Worm (Caenorhabditis elegans): ENCODE data around the gene F11E6.8.

Gene F11E6.8

DNA sequence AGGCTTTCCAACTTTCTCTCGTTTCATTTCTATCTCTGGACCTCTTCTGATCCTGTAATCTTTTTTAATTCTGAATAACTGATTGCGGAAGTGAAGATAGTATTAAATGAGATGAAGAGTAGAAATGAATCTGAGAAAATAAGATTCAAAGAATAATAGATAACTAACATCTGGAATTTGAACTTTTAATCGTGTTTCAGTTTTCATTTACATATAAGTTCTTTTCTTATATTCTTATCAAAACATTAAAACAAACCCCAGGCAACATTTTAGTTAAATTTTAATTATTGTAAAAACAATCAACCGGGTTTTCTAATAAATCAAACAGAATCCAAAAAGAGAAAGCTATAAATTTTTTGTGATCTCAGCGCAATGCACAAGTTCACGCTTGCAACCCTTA is 2.9 kb upstream of the F11E6.8 start:
- TF ChIP-seq ham-2 (GFP tag; optimal IDR thresholded peaks at IDR 0.05) = peak; percentile 37
- TF ChIP-seq sptf-1 (tag; optimal IDR thresholded peaks at IDR 0.05) = no peak
- peak; percentile 1 for TF ChIP-seq blmp-1 (tag; optimal IDR thresholded peaks at IDR 0.05)

- no peak for TF ChIP-seq nhr-76 (tag; optimal IDR thresholded peaks at IDR 0.05)
- no peak for TF ChIP-seq unc-62 (GFP tag; optimal IDR thresholded peaks at IDR 0.05)
- TF ChIP-seq mls-2 (tag; optimal IDR thresholded peaks at IDR 0.05) = no peak
- no peak for TF ChIP-seq sptf-1 (tag; optimal IDR thresholded peaks at IDR 0.05)
Measured at ce11 chrIV:17448319-17448718, 2.0 kb downstream of the F11E6.8 start.

DNA sequence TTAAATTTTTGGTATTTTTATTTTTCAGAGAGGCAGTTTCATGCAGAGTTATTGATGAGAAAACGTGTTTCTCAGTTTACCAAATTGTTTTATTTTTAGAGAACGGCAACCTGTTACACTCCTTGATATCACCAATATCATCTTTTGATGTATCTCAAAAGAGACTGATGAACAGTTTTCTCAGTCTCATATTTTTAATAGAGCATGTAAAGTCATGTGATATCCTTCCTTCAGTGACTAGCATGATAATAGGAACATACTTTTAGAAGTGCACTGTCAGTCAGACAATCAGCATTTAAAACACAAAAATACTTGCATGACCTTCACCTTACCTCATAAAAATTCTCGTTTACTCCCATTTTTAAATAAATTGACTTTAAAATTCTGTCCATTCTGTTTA is 7.8 kb downstream of the F11E6.8 start, which contains the start of gene F11E6.11:
Gene F11E6.11, plus strand, starts transcription at position 325 of the 400 bp plus-strand sequence.
- TF ChIP-seq ceh-43 (GFP tag; optimal IDR thresholded peaks at IDR 0.05) (no peak), snpc-4 (tag; optimal IDR thresholded peaks at IDR 0.05) (no peak), nhr-76 (tag; optimal IDR thresholded peaks at IDR 0.05) (no peak)

DNA sequence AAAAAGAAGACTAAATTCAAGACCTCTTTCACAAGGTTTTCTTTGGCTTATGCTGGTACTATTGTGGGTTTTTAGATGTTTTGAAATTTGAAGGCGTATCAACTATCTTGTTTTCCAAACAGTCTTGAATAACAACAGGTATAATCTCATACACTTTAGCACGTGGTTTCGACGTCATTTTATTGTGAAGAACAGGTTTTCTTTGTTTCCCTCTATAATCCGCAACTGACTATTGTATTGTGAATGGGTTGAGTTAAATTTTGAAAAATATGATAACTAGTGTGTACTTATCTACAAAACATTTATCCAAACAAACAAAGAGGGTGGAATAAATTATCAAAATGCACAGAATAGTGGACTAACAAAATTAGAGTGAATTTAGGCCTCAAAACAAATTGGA is 9.1 kb downstream of the F11E6.8 start:
- TF ChIP-seq lin-13 (tag; optimal IDR thresholded peaks at IDR 0.05) = no peak
- no peak for TF ChIP-seq nhr-76 (tag; optimal IDR thresholded peaks at IDR 0.05)
- no peak for TF ChIP-seq elt-1 (tag; optimal IDR thresholded peaks at IDR 0.05; ENCODE audit: borderline replicate concordance, insufficient read depth)
- no peak for TF ChIP-seq pha-4 (tag; optimal IDR thresholded peaks at IDR 0.05)
- TF ChIP-seq snpc-4 (tag; optimal IDR thresholded peaks at IDR 0.05) = no peak
- no peak for TF ChIP-seq sptf-1 (tag; optimal IDR thresholded peaks at IDR 0.05)
- no peak for TF ChIP-seq unc-39 (tag; optimal IDR thresholded peaks at IDR 0.05)
- TF ChIP-seq flh-1 (GFP tag; optimal IDR thresholded peaks at IDR 0.05) = no peak
- TF ChIP-seq unc-62 (GFP tag; optimal IDR thresholded peaks at IDR 0.05) = no peak
- TF ChIP-seq bed-3 (GFP tag; optimal IDR thresholded peaks at IDR 0.05) = no peak
- TF ChIP-seq sem-2 (GFP tag; optimal IDR thresholded peaks at IDR 0.05) = no peak
- TF ChIP-seq ceh-39 (tag; optimal IDR thresholded peaks at IDR 0.05) = no peak
- TF ChIP-seq cnd-1 (tag; optimal IDR thresholded peaks at IDR 0.05) = no peak
- no peak for TF ChIP-seq unc-120 (tag; optimal IDR thresholded peaks at IDR 0.05; ENCODE audit: poor library complexity, severe bottlenecking)
- TF ChIP-seq M03D4.4 (tag; optimal IDR thresholded peaks at IDR 0.05) = no peak

DNA sequence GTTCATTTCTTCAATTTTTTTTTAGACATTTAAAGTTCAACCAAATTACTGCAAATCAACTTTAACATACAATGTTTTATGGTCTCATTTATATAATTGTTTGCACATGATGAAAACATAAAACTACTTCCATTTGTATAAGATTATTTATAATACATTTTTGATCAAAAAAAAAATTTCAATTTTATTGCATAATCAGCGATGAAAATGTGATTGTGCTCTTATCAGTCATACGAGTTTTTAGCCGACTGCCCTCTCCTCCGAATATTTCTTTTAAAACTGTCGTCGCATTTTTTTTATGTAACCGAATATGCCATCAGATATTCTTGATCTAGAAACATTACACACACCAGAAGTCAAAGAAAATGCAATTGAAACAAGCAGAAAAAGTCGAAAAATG is 9.9 kb downstream of the F11E6.8 start, which contains the start of gene F08A7.1:
Gene F08A7.1, plus strand, starts transcription at position 191 of the 400 bp plus-strand sequence.
- TF ChIP-seq flh-1 (GFP tag; optimal IDR thresholded peaks at IDR 0.05) (no peak), zip-8 (tag; optimal IDR thresholded peaks at IDR 0.05) (no peak), M03D4.4 (tag; optimal IDR thresholded peaks at IDR 0.05) (no peak)

ce11 chrIV:17440001-17440400 is 10.3 kb downstream of the F11E6.8 start, which contains the start of gene C06A12.19:
Gene C06A12.19 (minus strand): TSS chrIV:17440101.
- TF ChIP-seq sem-2 (GFP tag; optimal IDR thresholded peaks at IDR 0.05) (no peak), bed-3 (GFP tag; optimal IDR thresholded peaks at IDR 0.05) (no peak), lin-13 (tag; optimal IDR thresholded peaks at IDR 0.05) (no peak), sptf-1 (tag; optimal IDR thresholded peaks at IDR 0.05) (no peak), ceh-43 (GFP tag; optimal IDR thresholded peaks at IDR 0.05) (no peak), lsy-2 (tag; optimal IDR thresholded peaks at IDR 0.05) (no peak), ham-2 (GFP tag; optimal IDR thresholded peaks at IDR 0.05) (no peak), unc-62 (GFP tag; optimal IDR thresholded peaks at IDR 0.05) (no peak), tbx-8 (GFP tag; optimal IDR thresholded peaks at IDR 0.05) (no peak), pha-4 (tag; optimal IDR thresholded peaks at IDR 0.05) (no peak), ceh-39 (tag; optimal IDR thresholded peaks at IDR 0.05) (no peak)

DNA sequence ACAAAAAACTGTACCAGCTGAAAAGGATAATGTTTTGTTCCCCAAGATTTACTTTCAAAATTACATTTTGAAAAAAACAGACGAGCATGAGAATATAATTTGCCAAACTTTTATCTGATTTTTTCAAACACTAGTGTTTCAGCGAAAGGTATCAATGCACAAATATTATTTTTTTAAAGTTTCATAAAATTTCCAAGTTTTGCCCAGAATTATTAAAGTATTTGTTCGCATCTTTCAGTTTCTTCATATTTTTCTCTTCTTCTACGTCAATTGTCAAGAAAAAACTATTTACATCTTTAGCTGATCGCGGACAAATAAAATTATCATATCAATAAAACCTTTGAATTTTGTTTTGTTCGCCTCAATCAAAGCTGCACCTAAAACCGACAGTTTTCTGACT is 13.3 kb downstream of the F11E6.8 start, which contains the start of gene C06A12.8:
Gene C06A12.8, plus strand, starts transcription at position 301 of the 400 bp plus-strand sequence.
- TF ChIP-seq elt-1 (tag; optimal IDR thresholded peaks at IDR 0.05; ENCODE audit: borderline replicate concordance, insufficient read depth) (no peak), zip-8 (tag; optimal IDR thresholded peaks at IDR 0.05) (no peak), lin-13 (tag; optimal IDR thresholded peaks at IDR 0.05) (no peak), ceh-83 (GFP tag; optimal IDR thresholded peaks at IDR 0.05) (no peak), cnd-1 (tag; optimal IDR thresholded peaks at IDR 0.05) (no peak), nhr-28 (tag; optimal IDR thresholded peaks at IDR 0.05) (no peak), pha-4 (tag; optimal IDR thresholded peaks at IDR 0.05) (no peak), flh-1 (GFP tag; optimal IDR thresholded peaks at IDR 0.05) (no peak), sptf-1 (tag; optimal IDR thresholded peaks at IDR 0.05) (no peak), unc-62 (GFP tag; optimal IDR thresholded peaks at IDR 0.05) (no peak), unc-39 (tag; optimal IDR thresholded peaks at IDR 0.05) (no peak), lsy-2 (tag; optimal IDR thresholded peaks at IDR 0.05) (no peak), M03D4.4 (tag; optimal IDR thresholded peaks at IDR 0.05) (no peak), nhr-12 (tag; optimal IDR thresholded peaks at IDR 0.05) (no peak), unc-120 (tag; optimal IDR thresholded peaks at IDR 0.05; ENCODE audit: poor library complexity, severe bottlenecking) (no peak), ham-2 (GFP tag; optimal IDR thresholded peaks at IDR 0.05) (no peak), bed-3 (GFP tag; optimal IDR thresholded peaks at IDR 0.05) (no peak), nhr-76 (tag; optimal IDR thresholded peaks at IDR 0.05) (no peak), ztf-11 (tag; optimal IDR thresholded peaks at IDR 0.05) (no peak), ceh-43 (GFP tag; optimal IDR thresholded peaks at IDR 0.05) (no peak)

All from whole organism, mixed stage, embryonic.